Worm (Caenorhabditis elegans) whole organism, mixed stage, embryonic: ENCODE results near the gene spat-1.

Source experiments
- bed-3 ChIP-seq: fragments of 200-800 bp; sonication (Bioruptor generic); optimal IDR thresholded peaks from 3 replicates; lab custom pipeline; 2018; ENCODE audit warnings: mild to moderate bottlenecking, missing genetic modification characterization, moderate library complexity, missing compliant biosample characterization
- blmp-1 ChIP-seq: fragments of 150-350 bp; optimal IDR thresholded peaks from 2 replicates; lab custom pipeline; 2014; ENCODE audit warnings: missing biosample characterization, missing genetic modification characterization
- ceh-39 ChIP-seq: fragments of 150-350 bp; optimal IDR thresholded peaks from 2 replicates; lab custom pipeline; 2014; ENCODE audit warnings: missing biosample characterization, missing genetic modification characterization
- ceh-43 ChIP-seq: fragments of 200-800 bp; sonication (Bioruptor generic); optimal IDR thresholded peaks from 2 replicates; lab custom pipeline; 2018; ENCODE audit warnings: mild to moderate bottlenecking, missing genetic modification characterization, moderate library complexity, missing compliant biosample characterization
- ceh-83 ChIP-seq: fragments of 200-800 bp; sonication (Bioruptor generic); optimal IDR thresholded peaks from 2 replicates; lab custom pipeline; 2018; ENCODE audit warnings: mild to moderate bottlenecking, missing genetic modification characterization, missing compliant biosample characterization
- ces-1 ChIP-seq: fragments of 150-350 bp; optimal IDR thresholded peaks from 2 replicates; lab custom pipeline; 2014; ENCODE audit warnings: missing biosample characterization, missing genetic modification reagents, missing genetic modification characterization
- cnd-1 ChIP-seq: fragments of 200-800 bp; sonication (Bioruptor generic); optimal IDR thresholded peaks from 2 replicates; lab custom pipeline; 2018; ENCODE audit warnings: mild to moderate bottlenecking, missing genetic modification characterization, missing compliant biosample characterization
- drap-1 ChIP-seq: fragments of 200-800 bp; sonication (Bioruptor generic); optimal IDR thresholded peaks from 3 replicates; lab custom pipeline; 2018; ENCODE audit warnings: mild to moderate bottlenecking, missing genetic modification characterization, missing compliant biosample characterization
- ham-2 ChIP-seq: fragments of 200-800 bp; sonication (Bioruptor generic); optimal IDR thresholded peaks from 2 replicates; lab custom pipeline; 2018; ENCODE audit warnings: mild to moderate bottlenecking, missing genetic modification characterization, missing compliant biosample characterization
- lin-13 ChIP-seq: fragments of 150-350 bp; optimal IDR thresholded peaks from 2 replicates; lab custom pipeline; 2014; ENCODE audit warnings: missing biosample characterization, missing genetic modification characterization
- lsy-2 ChIP-seq: fragments of 150-350 bp; optimal IDR thresholded peaks from 2 replicates; lab custom pipeline; 2014; ENCODE audit warnings: missing biosample characterization, missing genetic modification characterization
- mab-5 ChIP-seq: fragments of 150-350 bp; optimal IDR thresholded peaks from 2 replicates; lab custom pipeline; 2014; ENCODE audit warnings: missing biosample characterization, missing genetic modification characterization
- mep-1 ChIP-seq: fragments of 150-350 bp; optimal IDR thresholded peaks from 2 replicates; lab custom pipeline; 2017; ENCODE audit warnings: missing biosample characterization, missing genetic modification reagents, missing genetic modification characterization, inconsistent platforms
- mls-2 ChIP-seq: sonication (generic microtip); optimal IDR thresholded peaks from 2 replicates; lab custom pipeline; 2016; ENCODE audit warnings: mild to moderate bottlenecking, missing genetic modification characterization, moderate library complexity, missing compliant biosample characterization
- nhr-12 ChIP-seq: fragments of 150-350 bp; optimal IDR thresholded peaks from 2 replicates; lab custom pipeline; 2014; ENCODE audit warnings: missing biosample characterization, missing genetic modification characterization
- nhr-2 ChIP-seq: fragments of 150-350 bp; optimal IDR thresholded peaks from 2 replicates; lab custom pipeline; 2014; ENCODE audit warnings: missing biosample characterization, missing genetic modification characterization
- nhr-237 ChIP-seq: fragments of 150-350 bp; optimal IDR thresholded peaks from 2 replicates; lab custom pipeline; 2014; ENCODE audit warnings: missing biosample characterization, missing genetic modification characterization
- nhr-28 ChIP-seq: fragments of 150-350 bp; optimal IDR thresholded peaks from 2 replicates; lab custom pipeline; 2014; ENCODE audit warnings: missing biosample characterization, missing genetic modification characterization
- nhr-76 ChIP-seq: sonication (generic microtip); optimal IDR thresholded peaks from 2 replicates; lab custom pipeline; 2017; ENCODE audit warnings: missing biosample characterization, missing genetic modification characterization
- snpc-4 ChIP-seq: fragments of 150-350 bp; optimal IDR thresholded peaks from 2 replicates; lab custom pipeline; 2014; ENCODE audit warnings: missing biosample characterization, missing genetic modification characterization
- sptf-1 ChIP-seq: sonication (generic microtip); optimal IDR thresholded peaks from 2 replicates; lab custom pipeline; 2017; ENCODE audit warnings: mild to moderate bottlenecking, missing genetic modification characterization, moderate library complexity, missing compliant biosample characterization
- tbx-8 ChIP-seq: fragments of 200-800 bp; sonication (Bioruptor generic); optimal IDR thresholded peaks from 2 replicates; lab custom pipeline; 2018; ENCODE audit warnings: mild to moderate bottlenecking, missing genetic modification characterization, moderate library complexity, missing compliant biosample characterization
- unc-120 ChIP-seq: sonication (generic microtip); optimal IDR thresholded peaks from 2 replicates; lab custom pipeline; 2017; ENCODE audit warnings: missing genetic modification characterization, missing compliant biosample characterization; ENCODE audit not compliant: poor library complexity, severe bottlenecking
- unc-39 ChIP-seq: fragments of 150-350 bp; optimal IDR thresholded peaks from 2 replicates; lab custom pipeline; 2014; ENCODE audit warnings: missing biosample characterization, missing genetic modification characterization
- unc-62 ChIP-seq: fragments of 150-350 bp; optimal IDR thresholded peaks from 2 replicates; lab custom pipeline; 2014; ENCODE audit warnings: missing biosample characterization, missing genetic modification reagents, missing genetic modification characterization
- zip-8 ChIP-seq: fragments of 150-350 bp; optimal IDR thresholded peaks from 2 replicates; lab custom pipeline; 2014; ENCODE audit warnings: missing biosample characterization, missing genetic modification characterization

The spat-1 gene

ce11 chrII:14550613-14551012 lies 22.1 kb downstream of the spat-1 start, which contains the start of gene nlp-41:
TSS of gene nlp-41 (plus strand) at chrII:14550913.
- TF ChIP-seq nhr-76: no peak
- no peak for TF ChIP-seq ceh-43
- no peak for TF ChIP-seq nhr-2 (tag; lab: Kevin White, UChicago)
- no peak for TF ChIP-seq unc-62 (GFP tag; lab: Kevin White, UChicago)
- no peak for TF ChIP-seq nhr-28 (tag; lab: Kevin White, UChicago)
- no peak for TF ChIP-seq nhr-12
- TF ChIP-seq tbx-8 (GFP tag; lab: Kevin White, UChicago): no peak
- TF ChIP-seq bed-3: no peak
- TF ChIP-seq snpc-4 (tag; lab: Kevin White, UChicago): no peak
- no peak for TF ChIP-seq mab-5 (tag; lab: Kevin White, UChicago)
- TF ChIP-seq lin-13 (tag; lab: Kevin White, UChicago): no peak
- TF ChIP-seq ceh-83 (GFP tag; lab: Kevin White, UChicago): no peak
- TF ChIP-seq zip-8 (tag; lab: Kevin White, UChicago): no peak
- TF ChIP-seq unc-120 (tag; lab: Kevin White, UChicago): no peak
- TF ChIP-seq blmp-1 (tag; lab: Kevin White, UChicago): no peak
- no peak for TF ChIP-seq cnd-1
- TF ChIP-seq mls-2: no peak
- no peak for TF ChIP-seq ham-2 (GFP tag; lab: Kevin White, UChicago)

- TF ChIP-seq mls-2: no peak
- no peak for TF ChIP-seq drap-1 (GFP tag; lab: Kevin White, UChicago)
- no peak for TF ChIP-seq lsy-2 (tag; lab: Kevin White, UChicago)
- TF ChIP-seq ces-1 (GFP tag; lab: Kevin White, UChicago): peak; percentile 30
- no peak for TF ChIP-seq ceh-83 (GFP tag; lab: Kevin White, UChicago)
- TF ChIP-seq ceh-39 (tag; lab: Kevin White, UChicago): no peak
- no peak for TF ChIP-seq zip-8 (tag; lab: Kevin White, UChicago)
These were observed 26.5 kb downstream of the spat-1 start for ce11 chrII:14555019-14555418.

- peak; percentile 76 for TF ChIP-seq ham-2 (GFP tag; lab: Kevin White, UChicago)
- TF ChIP-seq ces-1 (GFP tag; lab: Kevin White, UChicago): peak; percentile 71
- TF ChIP-seq cnd-1: peak; percentile 20
- TF ChIP-seq drap-1 (GFP tag; lab: Kevin White, UChicago): peak; percentile 21
- TF ChIP-seq unc-120 (tag; lab: Kevin White, UChicago): peak; percentile 25
- peak; percentile 20 for TF ChIP-seq mls-2
- peak; percentile 8 for TF ChIP-seq ceh-43
- TF ChIP-seq nhr-237: peak; percentile 81
- peak; percentile 7 for TF ChIP-seq sptf-1 (tag; lab: Kevin White, UChicago)
- peak; percentile 37 for TF ChIP-seq mep-1 (tag; lab: Kevin White, UChicago)
- TF ChIP-seq lsy-2 (tag; lab: Kevin White, UChicago): peak; percentile 95
- peak; percentile 1 for TF ChIP-seq bed-3
- peak; percentile 46 for TF ChIP-seq lin-13 (tag; lab: Kevin White, UChicago)
These were observed 33.1 kb downstream of the spat-1 start, which contains the start of gene mog-4 for ce11 chrII:14561549-14562115. TSS of gene mog-4 (minus strand) at chrII:14561599.

- TF ChIP-seq lsy-2 (tag; lab: Kevin White, UChicago): peak; percentile 85
These were observed 35.3 kb downstream of the spat-1 start for ce11 chrII:14563766-14564370.

ce11 chrII:14567811-14568210 lies 39.3 kb downstream of the spat-1 start:
- TF ChIP-seq ham-2 (GFP tag; lab: Kevin White, UChicago) (peak; percentile 55), unc-39 (tag; lab: Kevin White, UChicago) (no peak)

ce11 chrII:14569322-14569721 lies 40.8 kb downstream of the spat-1 start:
- TF ChIP-seq ces-1 (GFP tag; lab: Kevin White, UChicago): peak; percentile 81
- TF ChIP-seq ceh-83 (GFP tag; lab: Kevin White, UChicago): peak; percentile 18
- TF ChIP-seq lsy-2 (tag; lab: Kevin White, UChicago): peak; percentile 10
- TF ChIP-seq unc-39 (tag; lab: Kevin White, UChicago): no peak
